Fruit fly (Drosophila melanogaster) Kc167 (cell line): ENCODE results near the gene CG43094.

Experiments
- Myc ChIP-seq: fragments of >200 bp; optimal IDR thresholded peaks from 2 replicates; lab custom pipeline; 2017; ENCODE audit warnings: missing external identifiers
- Sin3A ChIP-seq: fragments of >200 bp; optimal IDR thresholded peaks from 2 replicates; lab custom pipeline; 2018; ENCODE audit warnings: missing external identifiers
- h ChIP-seq: fragments of >200 bp; optimal IDR thresholded peaks from 3 replicates; lab custom pipeline; 2018; ENCODE audit warnings: missing external identifiers
- insv ChIP-seq: fragments of >200 bp; optimal IDR thresholded peaks from 3 replicates; lab custom pipeline; 2018; ENCODE audit warnings: missing external identifiers
- psq ChIP-seq: fragments of >200 bp; optimal IDR thresholded peaks from 2 replicates; lab custom pipeline; 2017; ENCODE audit warnings: missing external identifiers
- ttk ChIP-seq: sonication (Bioruptor generic); optimal IDR thresholded peaks from 2 replicates; lab custom pipeline; 2017; ENCODE audit warnings: missing external identifiers

CG43094 gene

dm6 chr3R:22733751-22734150 lies 37.0 kb downstream of the CG43094 start, which contains the start of gene Takl2:
TSS of gene Takl2 (minus strand) at chr3R:22733851.
- TF ChIP-seq psq, result no peak
- TF ChIP-seq insv (lab: Kevin White, UChicago), result no peak
- TF ChIP-seq h (lab: Kevin White, UChicago), result no peak
- no peak for TF ChIP-seq Sin3A (lab: Kevin White, UChicago)
- TF ChIP-seq Myc (lab: Kevin White, UChicago), result no peak
- no peak for TF ChIP-seq ttk (lab: Kevin White, UChicago)

DNA sequence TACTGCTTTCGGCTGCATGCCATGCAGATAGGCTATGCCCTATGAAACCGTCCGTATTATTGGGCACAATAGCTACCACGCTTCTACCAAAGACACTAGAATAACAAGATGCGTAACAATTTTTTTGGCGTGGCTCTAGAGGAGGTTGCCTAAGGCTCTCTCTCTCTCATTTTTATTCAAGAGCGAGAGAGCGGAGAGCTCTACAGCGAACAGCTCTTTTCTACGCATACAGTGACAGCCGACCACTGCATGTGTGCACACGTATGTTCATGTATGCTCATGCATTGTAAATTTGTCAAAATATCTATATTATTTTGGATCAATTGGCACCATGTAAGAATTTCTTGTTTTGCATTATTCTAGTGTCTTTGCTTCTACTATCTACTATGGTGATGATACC lies 37.8 kb downstream of the CG43094 start:
- TF ChIP-seq insv (lab: Kevin White, UChicago) (no peak), Myc (lab: Kevin White, UChicago) (no peak), ttk (lab: Kevin White, UChicago) (no peak), Sin3A (lab: Kevin White, UChicago) (no peak), psq (no peak), h (lab: Kevin White, UChicago) (no peak)

- TF ChIP-seq psq, result no peak
- no peak for TF ChIP-seq insv (lab: Kevin White, UChicago)
- TF ChIP-seq Myc (lab: Kevin White, UChicago), result no peak
- no peak for TF ChIP-seq h (lab: Kevin White, UChicago)
- no peak for TF ChIP-seq ttk (lab: Kevin White, UChicago)
- TF ChIP-seq Sin3A (lab: Kevin White, UChicago), result no peak
Observed at dm6 chr3R:22727857-22728256, 42.9 kb downstream of the CG43094 start.

DNA sequence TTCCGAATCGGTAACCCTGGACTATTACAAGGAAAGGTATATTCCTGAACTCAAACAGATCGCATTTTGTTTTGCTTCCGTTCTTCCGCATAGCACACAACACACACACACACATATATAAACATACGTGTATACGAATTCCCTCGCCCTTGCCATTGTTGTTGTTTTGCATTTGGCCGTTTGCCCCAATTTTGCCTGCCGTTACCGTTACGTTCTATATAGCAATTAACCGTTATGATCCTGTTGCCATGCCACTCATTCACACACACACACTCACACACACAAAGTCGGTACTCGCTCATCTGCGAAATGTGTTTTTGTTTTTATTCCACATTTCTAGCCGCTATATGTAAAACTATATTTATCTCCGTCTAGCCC lies 43.3 kb downstream of the CG43094 start:
- TF ChIP-seq h (lab: Kevin White, UChicago) (no peak), insv (lab: Kevin White, UChicago) (no peak), Sin3A (lab: Kevin White, UChicago) (no peak), ttk (lab: Kevin White, UChicago) (no peak), Myc (lab: Kevin White, UChicago) (no peak), psq (no peak)

- TF ChIP-seq h (lab: Kevin White, UChicago) (no peak), Sin3A (lab: Kevin White, UChicago) (no peak), insv (lab: Kevin White, UChicago) (no peak), psq (no peak), Myc (lab: Kevin White, UChicago) (no peak), ttk (lab: Kevin White, UChicago) (no peak)
Observed at dm6 chr3R:22726771-22727455, 43.9 kb downstream of the CG43094 start, which contains the start of gene CG45049. TSS of gene CG45049 (plus strand) at chr3R:22726967.

DNA sequence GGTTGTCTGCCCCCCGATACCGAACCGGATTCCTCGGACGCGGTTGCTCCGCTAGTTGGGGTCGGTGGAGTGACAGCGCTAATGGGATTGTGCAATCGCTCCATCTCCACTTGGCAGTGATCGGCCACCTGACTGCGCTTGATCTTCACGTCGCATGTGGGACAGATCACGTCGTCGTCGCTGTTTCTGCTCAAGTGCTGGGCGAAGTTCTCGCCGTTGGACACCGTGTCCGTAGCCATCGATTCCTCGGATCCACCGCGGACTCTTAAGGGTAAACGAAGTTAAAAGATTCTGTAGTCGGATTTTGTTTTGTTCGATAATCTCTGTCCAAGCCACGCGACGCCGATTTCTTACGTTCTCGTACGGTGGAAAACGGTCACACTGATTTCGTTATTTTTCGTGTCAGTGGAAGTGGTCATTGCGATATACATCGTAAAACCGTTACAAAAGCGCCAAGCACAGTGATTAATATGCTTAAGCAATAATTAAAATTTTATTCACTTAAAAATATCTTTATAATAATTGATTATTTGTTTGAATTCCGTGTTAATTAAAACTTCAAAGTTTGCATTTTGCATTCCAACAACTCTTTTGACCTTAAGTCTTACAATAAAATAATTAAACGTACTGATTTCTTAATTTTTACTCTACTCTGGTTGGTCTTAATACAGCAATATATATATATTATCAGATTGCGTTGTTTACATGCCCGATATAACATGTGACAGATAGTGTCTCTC lies 44.6 kb downstream of the CG43094 start, which contains the start of gene RNF220:
Gene RNF220 (minus strand): TSS at position 384 of the 740 bp plus-strand sequence.
- TF ChIP-seq ttk (lab: Kevin White, UChicago) (no peak), Sin3A (lab: Kevin White, UChicago) (no peak), h (lab: Kevin White, UChicago) (no peak), Myc (lab: Kevin White, UChicago) (no peak), psq (peak; percentile 73), insv (lab: Kevin White, UChicago) (no peak)

dm6 chr3R:22724149-22724973 lies 46.4 kb downstream of the CG43094 start, which contains the start of gene Irp-1A:
TSS of gene Irp-1A (minus strand) at chr3R:22724587.
- TF ChIP-seq ttk (lab: Kevin White, UChicago) (no peak), Sin3A (lab: Kevin White, UChicago) (no peak), insv (lab: Kevin White, UChicago) (no peak), h (lab: Kevin White, UChicago) (no peak), Myc (lab: Kevin White, UChicago) (no peak), psq (no peak)

dm6 chr3R:22720808-22721306 lies 49.9 kb downstream of the CG43094 start, which contains the start of gene wge:
TSS of gene wge (minus strand) at chr3R:22721150.
- TF ChIP-seq Sin3A (lab: Kevin White, UChicago) (no peak), ttk (lab: Kevin White, UChicago) (no peak), psq (peak; percentile 23), h (lab: Kevin White, UChicago) (no peak), insv (lab: Kevin White, UChicago) (no peak), Myc (lab: Kevin White, UChicago) (no peak)
